Fruit fly (Drosophila melanogaster) whole organism: ENCODE results near the gene spartin.

ENCODE experiments used
- CG8478 ChIP-seq: fragments of >200 bp; optimal IDR thresholded peaks from 2 replicates; lab custom pipeline; 2018; ENCODE audit warnings: inconsistent platforms
- Dll ChIP-seq: fragments of >200 bp; optimal IDR thresholded peaks from 2 replicates; lab custom pipeline; 2017
- EcR ChIP-seq, 2 experiments: fragments of >200 bp; optimal IDR thresholded peaks; 2 replicates each; lab custom pipeline; 2017; ENCODE audit warnings: missing biosample characterization in 2 of 2, missing genetic modification characterization in 2 of 2, missing genetic modification reagents in 2 of 2
- psq ChIP-seq: fragments of >200 bp; optimal IDR thresholded peaks from 2 replicates; lab custom pipeline; 2017
- usp ChIP-seq: fragments of >200 bp; optimal IDR thresholded peaks from 2 replicates; lab custom pipeline; 2017; ENCODE audit warnings: missing biosample characterization, missing genetic modification characterization, mixed read lengths

DNA sequence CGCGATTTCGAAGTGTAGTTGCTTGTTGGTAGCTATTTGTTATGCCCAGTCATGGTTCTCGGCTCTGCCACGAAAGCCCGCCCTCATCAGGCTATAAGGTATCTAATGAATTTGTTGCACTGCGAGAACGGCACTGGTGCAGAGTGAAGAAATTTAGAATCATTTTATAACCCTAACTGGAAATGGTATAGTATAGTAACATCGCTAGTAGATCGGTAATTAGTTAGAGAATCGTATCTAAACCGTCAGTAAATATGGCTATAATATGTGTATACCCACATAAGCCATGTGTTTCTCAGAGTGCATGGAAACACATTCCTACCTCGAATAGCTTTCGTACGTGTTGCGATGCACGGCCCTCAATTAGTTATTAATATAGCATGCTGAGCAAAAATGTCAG, 32.6 kb downstream of the spartin start:
- TF ChIP-seq EcR (GFP tag; optimal IDR thresholded peaks at IDR 0.05; lab: Kevin White, UChicago) (no peak), Dll (no peak), usp (no peak), CG8478 (lab: Kevin White, UChicago) (no peak), psq (lab: Kevin White, UChicago) (no peak)
